Worm (Caenorhabditis elegans) whole organism, young adult: Measurements from ENCODE around the gene srx-17.
A peak's percentile ranks its signal among the peaks of the same experiment; 100 is the strongest.

Source experiments
- B0336.3 ChIP-seq: fragments of 200-800 bp; sonication (Bioruptor generic); IDR thresholded peaks from 2 replicates; pipeline ENCODE4 v1.3.6; 2022; ENCODE audit warnings: missing genetic modification characterization, missing compliant biosample characterization
- D2030.7 ChIP-seq: fragments of 200-800 bp; sonication (Bioruptor generic); IDR thresholded peaks from 2 replicates; pipeline ENCODE4 v1.3.6; 2022; ENCODE audit warnings: missing genetic modification reagents, missing genetic modification characterization, missing compliant biosample characterization
- F52B5.7 ChIP-seq: sonication (generic microtip); optimal IDR thresholded peaks from 2 replicates; lab custom pipeline; 2016; ENCODE audit warnings: mild to moderate bottlenecking, missing genetic modification characterization, missing compliant biosample characterization
- F57C9.4 ChIP-seq: sonication (generic microtip); optimal IDR thresholded peaks from 2 replicates; lab custom pipeline; 2017; ENCODE audit warnings: mild to moderate bottlenecking, missing genetic modification characterization, missing compliant biosample characterization
- Y53F4B.3 ChIP-seq: fragments of 200-800 bp; sonication (Bioruptor generic); IDR thresholded peaks from 2 replicates; pipeline ENCODE4 v1.3.6; 2022; ENCODE audit warnings: missing genetic modification reagents, missing genetic modification characterization, missing compliant biosample characterization
- Y95B8A.8 ChIP-seq: fragments of 200-800 bp; sonication (Bioruptor generic); IDR thresholded peaks from 2 replicates; pipeline ENCODE4 v1.3.6; 2022; ENCODE audit warnings: missing genetic modification reagents, missing genetic modification characterization, missing compliant biosample characterization
- attf-3 ChIP-seq: fragments of 200-800 bp; sonication (Bioruptor generic); conservative IDR thresholded peaks from 2 replicates; pipeline ENCODE4 v1.3.6; 2022; ENCODE audit warnings: missing genetic modification reagents, missing genetic modification characterization, missing compliant biosample characterization
- bed-2 ChIP-seq: fragments of 200-800 bp; sonication (Bioruptor generic); IDR thresholded peaks from 2 replicates; pipeline ENCODE4 v1.3.6; 2022; ENCODE audit warnings: missing genetic modification reagents, missing genetic modification characterization, missing compliant biosample characterization
- cebp-1 ChIP-seq, 2 experiments: fragments of 200-800 bp in 1 of 2; sonication (Bioruptor generic) in 1 of 2; sonication (generic microtip) in 1 of 2; IDR thresholded peaks in 1 of 2; optimal IDR thresholded peaks in 1 of 2; 2 replicates each; pipeline versions ENCODE4 v1.3.6 to Lab custom; 2017 to 2022; ENCODE audit warnings: missing compliant biosample characterization in 2 of 2, missing genetic modification characterization in 2 of 2, mild to moderate bottlenecking in 1 of 2, missing genetic modification reagents in 1 of 2, moderate library complexity in 1 of 2
- cebp-2 ChIP-seq: fragments of 200-800 bp; sonication (Bioruptor generic); IDR thresholded peaks from 2 replicates; pipeline ENCODE4 v1.3.6; 2022; ENCODE audit warnings: missing genetic modification characterization, missing compliant biosample characterization
- ceh-27 ChIP-seq: fragments of 200-800 bp; sonication (Bioruptor generic); optimal IDR thresholded peaks from 2 replicates; lab custom pipeline; 2018; ENCODE audit warnings: mild to moderate bottlenecking, missing genetic modification characterization, moderate library complexity, missing compliant biosample characterization
- ceh-58 ChIP-seq: fragments of 200-800 bp; sonication (Bioruptor generic); IDR thresholded peaks from 2 replicates; pipeline ENCODE4 v1.3.6; 2022; ENCODE audit warnings: missing genetic modification characterization, missing compliant biosample characterization
- die-1 ChIP-seq: sonication (generic microtip); optimal IDR thresholded peaks from 2 replicates; lab custom pipeline; 2016; ENCODE audit warnings: missing genotype, mild to moderate bottlenecking, missing genetic modification characterization, missing compliant biosample characterization
- egl-44 ChIP-seq: fragments of 200-800 bp; sonication (Bioruptor generic); IDR thresholded peaks from 2 replicates; pipeline ENCODE4 v1.3.6; 2022; ENCODE audit warnings: missing genetic modification reagents, missing genetic modification characterization, missing compliant biosample characterization
- ets-4 ChIP-seq: fragments of 200-800 bp; sonication (Bioruptor generic); optimal IDR thresholded peaks from 2 replicates; lab custom pipeline; 2018; ENCODE audit warnings: mild to moderate bottlenecking, missing genetic modification characterization, missing compliant biosample characterization
- lag-1 ChIP-seq: fragments of 200-800 bp; sonication (Bioruptor generic); IDR thresholded peaks from 2 replicates; pipeline ENCODE4 v1.3.6; 2022; ENCODE audit warnings: missing genetic modification reagents, missing genetic modification characterization, missing compliant biosample characterization
- lin-40 ChIP-seq: sonication (generic microtip); optimal IDR thresholded peaks from 2 replicates; lab custom pipeline; 2016; ENCODE audit warnings: missing genetic modification characterization, mild to moderate bottlenecking, missing compliant biosample characterization, missing genotype, missing genetic modification reagents
- lir-1 ChIP-seq: fragments of 200-800 bp; sonication (Bioruptor generic); conservative IDR thresholded peaks from 2 replicates; pipeline ENCODE4 v1.3.6; 2022; ENCODE audit warnings: missing genetic modification reagents, missing genetic modification characterization, missing compliant biosample characterization
- lsy-27 ChIP-seq: sonication (generic microtip); optimal IDR thresholded peaks from 2 replicates; lab custom pipeline; 2017; ENCODE audit warnings: missing genetic modification characterization, mild to moderate bottlenecking, missing compliant biosample characterization, antibody characterized with exemption, missing genotype, borderline replicate concordance; ENCODE audit not compliant: insufficient read depth
- mcd-1 ChIP-seq: fragments of 200-800 bp; sonication (Bioruptor generic); IDR thresholded peaks from 2 replicates; pipeline ENCODE4 v1.3.6; 2022; ENCODE audit warnings: missing genetic modification reagents, missing genetic modification characterization, missing compliant biosample characterization
- mes-4 ChIP-seq: sonication (generic microtip); optimal IDR thresholded peaks from 2 replicates; lab custom pipeline; 2016; ENCODE audit warnings: missing genotype, missing genetic modification characterization, missing compliant biosample characterization
- mxl-1 ChIP-seq: sonication (generic microtip); optimal IDR thresholded peaks from 2 replicates; lab custom pipeline; 2016; ENCODE audit warnings: missing genetic modification characterization, missing compliant biosample characterization
- nhr-120 ChIP-seq: fragments of 200-800 bp; sonication (Bioruptor generic); IDR thresholded peaks from 2 replicates; pipeline ENCODE4 v1.3.6; 2022; ENCODE audit warnings: missing genetic modification characterization, missing compliant biosample characterization
- nhr-179 ChIP-seq: sonication (generic microtip); optimal IDR thresholded peaks from 2 replicates; lab custom pipeline; 2016; ENCODE audit warnings: mild to moderate bottlenecking, missing genetic modification characterization, missing compliant biosample characterization
- nhr-80 ChIP-seq: sonication (generic microtip); optimal IDR thresholded peaks from 2 replicates; lab custom pipeline; 2016; ENCODE audit warnings: missing genetic modification characterization, missing compliant biosample characterization
- pbrm-1 ChIP-seq: fragments of 200-800 bp; sonication (Bioruptor generic); IDR thresholded peaks from 2 replicates; pipeline ENCODE4 v1.3.6; 2022; ENCODE audit warnings: missing genetic modification reagents, missing genetic modification characterization, missing compliant biosample characterization
- pha-4 ChIP-seq: fragments of 150-350 bp; sonication (generic microtip); optimal IDR thresholded peaks from 2 replicates; lab custom pipeline; 2014; ENCODE audit warnings: missing biosample characterization, missing genetic modification reagents, missing genetic modification characterization
- rcor-1 ChIP-seq: fragments of 200-800 bp; sonication (Bioruptor generic); IDR thresholded peaks from 2 replicates; pipeline ENCODE4 v1.3.6; 2022; ENCODE audit warnings: missing genetic modification reagents, missing genetic modification characterization, missing compliant biosample characterization
- rpc-1 ChIP-seq, 2 experiments: fragments of 150-350 bp in 1 of 2; sonication (generic microtip) in 1 of 2; optimal IDR thresholded peaks; 2 replicates each; lab custom pipeline; 2014 to 2018; ENCODE audit warnings: missing biosample characterization in 1 of 2, missing genetic modification characterization in 1 of 2, missing genetic modification reagents in 1 of 2, missing genotype in 1 of 2
- snpc-1.1 ChIP-seq: sonication (generic microtip); optimal IDR thresholded peaks from 2 replicates; lab custom pipeline; 2017; ENCODE audit warnings: missing genetic modification characterization, mild to moderate bottlenecking, missing compliant biosample characterization, antibody characterized with exemption, moderate library complexity, missing genotype, missing genetic modification reagents; ENCODE audit not compliant: insufficient read depth
- snpc-3.4 ChIP-seq: sonication (generic microtip); optimal IDR thresholded peaks from 2 replicates; lab custom pipeline; 2017; ENCODE audit warnings: missing genetic modification characterization, mild to moderate bottlenecking, missing compliant biosample characterization, antibody characterized with exemption, moderate library complexity, missing genotype, missing genetic modification reagents
- tbp1 ChIP-seq: fragments of 200-800 bp; sonication (Bioruptor generic); optimal IDR thresholded peaks from 2 replicates; lab custom pipeline; 2018; ENCODE audit warnings: mild to moderate bottlenecking, missing genetic modification characterization, missing compliant biosample characterization
- tbx-9 ChIP-seq: sonication (generic microtip); optimal IDR thresholded peaks from 2 replicates; lab custom pipeline; 2016; ENCODE audit warnings: borderline replicate concordance, missing genetic modification characterization, inconsistent platforms, missing compliant biosample characterization
- xnd-1 ChIP-seq: sonication (generic microtip); optimal IDR thresholded peaks from 2 replicates; lab custom pipeline; 2016; ENCODE audit warnings: missing genotype, missing genetic modification reagents, missing genetic modification characterization, missing compliant biosample characterization
- zim-3 ChIP-seq: sonication (generic microtip); optimal IDR thresholded peaks from 2 replicates; lab custom pipeline; 2017; ENCODE audit warnings: mild to moderate bottlenecking, missing genetic modification characterization, moderate library complexity, missing compliant biosample characterization
- ztf-22 ChIP-seq: fragments of 200-800 bp; sonication (Bioruptor generic); optimal IDR thresholded peaks from 2 replicates; lab custom pipeline; 2018; ENCODE audit warnings: mild to moderate bottlenecking, missing genetic modification characterization, moderate library complexity, missing compliant biosample characterization
- ztf-25 ChIP-seq: fragments of 200-800 bp; sonication (Bioruptor generic); IDR thresholded peaks from 2 replicates; pipeline ENCODE4 v1.3.6; 2022; ENCODE audit warnings: missing genetic modification reagents, missing genetic modification characterization, missing compliant biosample characterization
- ztf-3 ChIP-seq: fragments of 200-800 bp; sonication (Bioruptor generic); optimal IDR thresholded peaks from 2 replicates; lab custom pipeline; 2018; ENCODE audit warnings: mild to moderate bottlenecking, missing genetic modification characterization, missing compliant biosample characterization

Gene srx-17

DNA sequence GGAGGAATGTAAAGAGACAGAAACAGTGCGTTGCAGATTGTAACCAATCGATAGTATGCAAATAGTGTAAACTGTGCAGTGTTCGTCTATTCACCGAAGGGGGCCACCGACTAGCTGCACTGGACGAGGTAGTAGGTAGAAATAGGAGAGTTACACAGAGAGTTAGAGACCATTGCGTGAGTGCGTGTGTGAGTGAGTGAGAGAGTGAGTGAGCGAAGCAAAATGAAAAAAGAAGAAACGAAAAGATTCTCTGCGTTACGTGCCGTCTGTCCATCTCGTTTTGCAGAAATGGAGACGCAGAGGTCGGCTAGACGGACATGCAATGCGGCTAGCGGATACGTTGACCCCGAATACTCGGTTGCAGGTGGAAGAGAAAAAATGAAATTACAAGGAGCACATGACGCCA, 32.5 kb upstream of the srx-17 start (continued):
- TF ChIP-seq tbp1 (GFP tag; lab: Kevin White, UChicago), result no peak
- TF ChIP-seq xnd-1 (tag; lab: Kevin White, UChicago), result no peak
- 0 out of 2 replicates have a peak, but pooled peaks have one; percentile 49 for TF ChIP-seq lir-1 (GFP tag; lab: Robert Waterston, UW)
- no peak for TF ChIP-seq cebp-1 (GFP tag; IDR thresholded peaks at IDR 0.05; lab: Robert Waterston, UW)
- TF ChIP-seq cebp-1 (tag; optimal IDR thresholded peaks at IDR 0.05; lab: Kevin White, UChicago), result no peak
- TF ChIP-seq ceh-27, result peak; percentile 27
- TF ChIP-seq ztf-25 (GFP tag; lab: Robert Waterston, UW), result no peak
- no peak for TF ChIP-seq D2030.7
- no peak for TF ChIP-seq lsy-27 (tag; lab: Kevin White, UChicago)
- no peak for TF ChIP-seq cebp-2 (GFP tag; lab: Robert Waterston, UW)
- TF ChIP-seq ztf-22 (GFP tag; lab: Kevin White, UChicago), result no peak
- TF ChIP-seq F57C9.4 (tag; lab: Kevin White, UChicago), result no peak
- TF ChIP-seq mcd-1 (GFP tag; lab: Robert Waterston, UW), result no peak; the same call in 1 of the 2 replicates
- TF ChIP-seq nhr-80, result peak; percentile 67
- no peak for TF ChIP-seq Y53F4B.3 (GFP tag; lab: Robert Waterston, UW)
- no peak for TF ChIP-seq ets-4 (GFP tag; lab: Kevin White, UChicago)
- TF ChIP-seq snpc-1.1 (tag; lab: Kevin White, UChicago), result no peak
- no peak for TF ChIP-seq F52B5.7 (tag; lab: Kevin White, UChicago)
- TF ChIP-seq ceh-58 (GFP tag; lab: Robert Waterston, UW), result no peak
- TF ChIP-seq rpc-1 (optimal IDR thresholded peaks at IDR 0.05; lab: Kevin White, UChicago), result no peak
- no peak for TF ChIP-seq rpc-1 (tag; optimal IDR thresholded peaks at IDR 0.05; lab: Kevin White, UChicago)
- peak; percentile 57; the same call in 1 of the 2 replicates for TF ChIP-seq rcor-1 (GFP tag; lab: Robert Waterston, UW)
- no peak for TF ChIP-seq nhr-179 (tag; lab: Kevin White, UChicago)
- TF ChIP-seq bed-2, result no peak
- no peak for TF ChIP-seq attf-3 (GFP tag; lab: Robert Waterston, UW)
- no peak for TF ChIP-seq pbrm-1 (GFP tag; lab: Robert Waterston, UW)
- no peak for TF ChIP-seq nhr-120 (GFP tag; lab: Robert Waterston, UW)
- TF ChIP-seq die-1 (tag; lab: Kevin White, UChicago), result no peak
- TF ChIP-seq zim-3 (tag; lab: Kevin White, UChicago), result no peak
- TF ChIP-seq lin-40 (tag; lab: Kevin White, UChicago), result no peak
- no peak for TF ChIP-seq egl-44 (GFP tag; lab: Robert Waterston, UW)
- no peak for TF ChIP-seq mxl-1 (tag; lab: Kevin White, UChicago)
- TF ChIP-seq mes-4 (tag; lab: Kevin White, UChicago), result no peak
- TF ChIP-seq tbx-9 (tag; lab: Kevin White, UChicago), result no peak
- TF ChIP-seq, all 124 proteins: peak for 12

DNA sequence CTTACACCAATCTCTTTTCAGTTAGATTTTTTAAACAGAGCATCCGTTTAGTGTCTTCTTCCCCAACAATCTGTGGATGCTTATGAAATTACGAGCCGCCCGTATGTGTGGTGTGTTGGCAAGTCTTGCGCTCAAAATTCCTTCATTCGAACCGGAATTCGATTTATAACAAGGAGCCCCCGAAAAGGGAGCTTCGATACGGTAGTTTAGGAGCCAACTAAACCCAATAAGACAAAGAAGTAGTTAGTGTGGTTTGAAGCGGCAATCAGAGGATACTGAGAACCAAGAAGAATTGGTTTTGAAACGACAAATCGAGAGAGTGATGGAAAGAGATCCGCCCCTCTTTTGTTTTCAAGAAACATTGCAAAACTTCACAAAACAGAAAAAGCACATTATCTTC, 28.7 kb upstream of the srx-17 start:
- TF ChIP-seq B0336.3, result no peak
- no peak for TF ChIP-seq lin-40 (tag; lab: Kevin White, UChicago)
- no peak for TF ChIP-seq Y95B8A.8 (GFP tag; lab: Robert Waterston, UW)
- TF ChIP-seq ztf-3 (GFP tag; lab: Kevin White, UChicago), result no peak
- TF ChIP-seq pha-4 (tag; lab: Kevin White, UChicago), result no peak
- TF ChIP-seq snpc-3.4 (tag; lab: Kevin White, UChicago), result no peak
- TF ChIP-seq lag-1 (GFP tag; lab: Robert Waterston, UW), result no peak
- TF ChIP-seq attf-3 (GFP tag; lab: Robert Waterston, UW), result no peak
